Fruit fly (Drosophila melanogaster): ENCODE measurements around the gene bou.

The bou gene

dm6 chrX:6997653-6998491 lies 11.6 kb downstream of the bou start (continued):
- TF ChIP-seq Six4 (GFP tag; optimal IDR thresholded peaks at IDR 0.05) (no peak), CG11247 (GFP tag; IDR thresholded peaks at IDR 0.05) (no peak), Lpt (GFP tag; optimal IDR thresholded peaks at IDR 0.05) (no peak), sc (optimal IDR thresholded peaks at IDR 0.05) (no peak), sc (GFP tag; optimal IDR thresholded peaks at IDR 0.05) (peak; percentile 32), dmrt11E (tag; optimal IDR thresholded peaks at IDR 0.05) (peak; percentile 32), ato (GFP tag; IDR thresholded peaks at IDR 0.05; ENCODE audit: partially characterized antibody) (no peak), CG18262 (tag; optimal IDR thresholded peaks at IDR 0.05) (peak; percentile 77), CG10267 (tag; optimal IDR thresholded peaks at IDR 0.05) (peak; percentile 11), CG11504 (tag; optimal IDR thresholded peaks at IDR 0.05) (peak; percentile 33), Nf-YB (GFP tag; optimal IDR thresholded peaks at IDR 0.05) (no peak), CG5245 (GFP tag; optimal IDR thresholded peaks at IDR 0.05) (no peak), CG17361 (GFP tag; IDR thresholded peaks at IDR 0.05) (peak; percentile 59), HLH3B (GFP tag; IDR thresholded peaks at IDR 0.05) (peak; percentile 33; the same call in 1 of the 2 replicates), CG4820 (GFP tag; optimal IDR thresholded peaks at IDR 0.05) (peak; percentile 0), z (GFP tag; IDR thresholded peaks at IDR 0.05) (peak; percentile 67; the same call in 2 of the 3 replicates), pum (GFP tag; optimal IDR thresholded peaks at IDR 0.05) (no peak), CG10979 (tag; optimal IDR thresholded peaks at IDR 0.05) (peak; percentile 49), Nf-YC (tag; optimal IDR thresholded peaks at IDR 0.05) (no peak), CG14860 (GFP tag; IDR thresholded peaks at IDR 0.05; ENCODE audit: partially characterized antibody) (no peak), disco-r (GFP tag; optimal IDR thresholded peaks at IDR 0.05) (no peak), CG1647 (GFP tag; optimal IDR thresholded peaks at IDR 0.05) (no peak), CG15514 (GFP tag; optimal IDR thresholded peaks at IDR 0.05) (no peak), Dbx (GFP tag; IDR thresholded peaks at IDR 0.05) (no peak), oc (tag; optimal IDR thresholded peaks at IDR 0.05) (peak; percentile 12), YL-1 (GFP tag; optimal IDR thresholded peaks at IDR 0.05) (no peak), CG2199 (GFP tag; IDR thresholded peaks at IDR 0.05) (no peak; the same call in 2 of the 3 replicates), eve (GFP tag; optimal IDR thresholded peaks at IDR 0.05) (peak in 1 of 2 experiments; percentile 74), CTCF (GFP tag; optimal IDR thresholded peaks at IDR 0.05) (no peak), CG8478 (optimal IDR thresholded peaks at IDR 0.05) (no peak), NC2β (GFP tag; optimal IDR thresholded peaks at IDR 0.05) (no peak), bcd (GFP tag; optimal IDR thresholded peaks at IDR 0.05) (peak; percentile 19), cg (GFP tag; optimal IDR thresholded peaks at IDR 0.05) (peak; percentile 54), CG15696 (tag; optimal IDR thresholded peaks at IDR 0.05) (peak; percentile 7), en (GFP tag; optimal IDR thresholded peaks at IDR 0.05) (no peak), Sry-β (GFP tag; optimal IDR thresholded peaks at IDR 0.05) (peak; percentile 30), twi (tag; optimal IDR thresholded peaks at IDR 0.05) (peak; percentile 41), CG6791 (GFP tag; IDR thresholded peaks at IDR 0.05; ENCODE audit: partially characterized antibody) (peak; percentile 70; the same call in 2 of the 3 replicates), ATbp (GFP tag; optimal IDR thresholded peaks at IDR 0.05) (peak; percentile 6), nom (GFP tag; optimal IDR thresholded peaks at IDR 0.05) (peak; percentile 1), PHDP (tag; optimal IDR thresholded peaks at IDR 0.05) (peak; percentile 2), CG15479 (GFP tag; optimal IDR thresholded peaks at IDR 0.05) (peak; percentile 5), Pdp1 (GFP tag; optimal IDR thresholded peaks at IDR 0.05) (no peak), Dek (tag; optimal IDR thresholded peaks at IDR 0.05) (no peak), grau (tag; optimal IDR thresholded peaks at IDR 0.05) (peak; percentile 10), CG4730 (GFP tag; IDR thresholded peaks at IDR 0.05) (no peak), lab (GFP tag; optimal IDR thresholded peaks at IDR 0.05) (no peak), CG31388 (GFP tag; optimal IDR thresholded peaks at IDR 0.05) (no peak), CG17829 (tag; optimal IDR thresholded peaks at IDR 0.05) (peak; percentile 35)
